Fruit fly (Drosophila melanogaster) whole organism, pupa: ENCODE data around the gene CG2574.

Source experiments
- CG4496 ChIP-seq: fragments of 200-800 bp; sonication (Bioruptor generic); IDR thresholded peaks from 3 replicates; pipeline ENCODE4 v1.3.6; 2022; ENCODE audit warnings: missing biosample characterization, missing genetic modification characterization
- CG8301 ChIP-seq: fragments of 200-800 bp; sonication (Bioruptor generic); optimal IDR thresholded peaks from 2 replicates; lab custom pipeline; 2018; ENCODE audit warnings: missing biosample characterization, mild to moderate bottlenecking, missing genetic modification characterization
- EcR ChIP-seq: fragments of 200-800 bp; sonication (Bioruptor generic); optimal IDR thresholded peaks from 3 replicates; lab custom pipeline; 2019; ENCODE audit warnings: missing biosample characterization, missing genetic modification characterization, mild to moderate bottlenecking, moderate library complexity, missing genetic modification reagents
- gl ChIP-seq: fragments of 200-800 bp; sonication (Bioruptor generic); optimal IDR thresholded peaks from 2 replicates; lab custom pipeline; 2018; ENCODE audit warnings: missing biosample characterization, mild to moderate bottlenecking, missing genetic modification characterization
- rn ChIP-seq: fragments of 200-800 bp; sonication (Bioruptor generic); IDR thresholded peaks from 2 replicates; pipeline ENCODE4 v1.3.6; 2022; ENCODE audit warnings: missing biosample characterization, missing genetic modification characterization

dm6 chrX:12454358-12454757 lies 45.7 kb downstream of the CG2574 start, which contains the start of gene CG15927:
- TF ChIP-seq rn (GFP tag; lab: Robert Waterston, UW) (no peak), EcR (GFP tag; lab: Kevin White, UChicago) (no peak), CG8301 (tag; lab: Kevin White, UChicago) (peak; percentile 26), CG4496 (GFP tag; lab: Robert Waterston, UW) (no peak), gl (tag; lab: Kevin White, UChicago) (no peak)
